In genomic region chrII:6835500-6835899, ce11 we compare ENCODE assay signal across 5 worm cellular contexts.
TF ChIP-seq lines count a peak whose summit lies in the region.

No protein-coding gene starts in this region.

TF ChIP-seq in whole organism, L1 larva, 84 proteins besides CTCF, POLR2A, EP300 and RAD21 (continues in another document):
- TF ChIP-seq aly-2 (tag; optimal IDR thresholded peaks at IDR 0.05; lab: Kevin White, UChicago) (no peak), fkh-8 (tag; optimal IDR thresholded peaks at IDR 0.05; lab: Kevin White, UChicago) (no peak), nhr-237 (tag; optimal IDR thresholded peaks at IDR 0.05; lab: Kevin White, UChicago) (no peak), nhr-90 (tag; optimal IDR thresholded peaks at IDR 0.05; lab: Kevin White, UChicago; ENCODE audit: poor library complexity) (no peak), nhr-28 (tag; optimal IDR thresholded peaks at IDR 0.05; lab: Kevin White, UChicago) (no peak), sptf-1 (tag; optimal IDR thresholded peaks at IDR 0.05; lab: Kevin White, UChicago) (no peak), zag-1 (tag; optimal IDR thresholded peaks at IDR 0.05; lab: Kevin White, UChicago) (no peak), lsy-2 (tag; optimal IDR thresholded peaks at IDR 0.05; lab: Kevin White, UChicago) (peak; percentile 3 to 67), nhr-47 (tag; optimal IDR thresholded peaks at IDR 0.05; lab: Kevin White, UChicago) (peak; percentile 2), hlh-4 (tag; optimal IDR thresholded peaks at IDR 0.05; lab: Kevin White, UChicago) (no peak), C16A3.4 (tag; optimal IDR thresholded peaks at IDR 0.05; lab: Kevin White, UChicago) (no peak), sox-4 (tag; optimal IDR thresholded peaks at IDR 0.05; lab: Kevin White, UChicago) (no peak), tlp-1 (tag; optimal IDR thresholded peaks at IDR 0.05; lab: Kevin White, UChicago) (no peak), xbp-1 (tag; optimal IDR thresholded peaks at IDR 0.05; lab: Kevin White, UChicago) (no peak), nhr-85 (tag; lab: Kevin White, UChicago) (peak; percentile 93), skn-1 (tag; optimal IDR thresholded peaks at IDR 0.05; lab: Kevin White, UChicago) (no peak), snu-23 (GFP tag; optimal IDR thresholded peaks at IDR 0.05; lab: Kevin White, UChicago) (peak; percentile 43), lin-35 (GFP tag; optimal IDR thresholded peaks at IDR 0.05; lab: Kevin White, UChicago) (peak in 1 of 2 experiments; percentile 22), C04F5.9 (tag; optimal IDR thresholded peaks at IDR 0.05; lab: Kevin White, UChicago) (no peak)

TF ChIP-seq in whole organism, L3 larva, 47 proteins besides CTCF, POLR2A, EP300 and RAD21 (continues in another document):
- TF ChIP-seq zag-1 (tag; optimal IDR thresholded peaks at IDR 0.05; lab: Kevin White, UChicago), result no peak
- peak; percentile 84 for TF ChIP-seq nhr-25 (tag; optimal IDR thresholded peaks at IDR 0.05; lab: Kevin White, UChicago)
- TF ChIP-seq ceh-82 (tag; optimal IDR thresholded peaks at IDR 0.05; lab: Kevin White, UChicago), result no peak
- TF ChIP-seq elt-2 (tag; optimal IDR thresholded peaks at IDR 0.05; lab: Kevin White, UChicago), result peak; percentile 23
- TF ChIP-seq elt-1 (tag; optimal IDR thresholded peaks at IDR 0.05; lab: Kevin White, UChicago), result peak; percentile 74
- peak; percentile 78 for TF ChIP-seq nhr-23 (tag; optimal IDR thresholded peaks at IDR 0.05; lab: Kevin White, UChicago)
- TF ChIP-seq eor-1 (tag; optimal IDR thresholded peaks at IDR 0.05; lab: Kevin White, UChicago), result no peak
- no peak for TF ChIP-seq nhr-28 (tag; optimal IDR thresholded peaks at IDR 0.05; lab: Kevin White, UChicago)
- TF ChIP-seq lin-39 (tag; optimal IDR thresholded peaks at IDR 0.05; lab: Kevin White, UChicago), result peak; percentile 35
- peak; percentile 72 for TF ChIP-seq unc-62 (GFP tag; optimal IDR thresholded peaks at IDR 0.05; lab: Kevin White, UChicago)
- TF ChIP-seq ceh-9 (tag; optimal IDR thresholded peaks at IDR 0.05; lab: Kevin White, UChicago), result no peak
- no peak for TF ChIP-seq daf-12 (tag; optimal IDR thresholded peaks at IDR 0.05; lab: Kevin White, UChicago)
- TF ChIP-seq aly-2 (tag; optimal IDR thresholded peaks at IDR 0.05; lab: Kevin White, UChicago), result no peak
- no peak for TF ChIP-seq pqm-1 (tag; optimal IDR thresholded peaks at IDR 0.05; lab: Kevin White, UChicago)
- TF ChIP-seq hmg-11 (tag; optimal IDR thresholded peaks at IDR 0.05; lab: Kevin White, UChicago), result no peak
- peak; percentile 85 for TF ChIP-seq egl-5 (tag; optimal IDR thresholded peaks at IDR 0.05; lab: Kevin White, UChicago)
- no peak for TF ChIP-seq elt-3 (tag; optimal IDR thresholded peaks at IDR 0.05; lab: Kevin White, UChicago)
- TF ChIP-seq lin-15B (tag; optimal IDR thresholded peaks at IDR 0.05; lab: Kevin White, UChicago), result no peak
- no peak for TF ChIP-seq nhr-77 (tag; optimal IDR thresholded peaks at IDR 0.05; lab: Kevin White, UChicago)
- TF ChIP-seq snpc-4 (tag; optimal IDR thresholded peaks at IDR 0.05; lab: Kevin White, UChicago), result peak; percentile 10

TF ChIP-seq in whole organism, early embryonic, 17 proteins besides CTCF, POLR2A, EP300 and RAD21:
- TF ChIP-seq flt-1 (GFP tag; IDR thresholded peaks at IDR 0.05; lab: Robert Waterston, UW) (0 out of 2 replicates have a peak, but pooled peaks have one; percentile 30), hnd-1 (tag; optimal IDR thresholded peaks at IDR 0.05; lab: Kevin White, UChicago) (no peak)

TF ChIP-seq in whole organism, midembryonic, 9 proteins besides CTCF, POLR2A, EP300 and RAD21:
- TF ChIP-seq med-1 (GFP tag; optimal IDR thresholded peaks at IDR 0.05; lab: Kevin White, UChicago; ENCODE audit: insufficient read depth) (peak; percentile 22), ztf-29 (GFP tag; IDR thresholded peaks at IDR 0.05; lab: Robert Waterston, UW) (no peak), flt-1 (GFP tag; IDR thresholded peaks at IDR 0.05; lab: Robert Waterston, UW) (peak; percentile 35; the same call in 1 of the 2 replicates)

TF ChIP-seq in whole organism, young adult, 124 proteins besides CTCF, POLR2A, EP300 and RAD21:
- no peak for TF ChIP-seq egl-44 (GFP tag; IDR thresholded peaks at IDR 0.05; lab: Robert Waterston, UW)
- TF ChIP-seq sptf-2 (GFP tag; optimal IDR thresholded peaks at IDR 0.05; lab: Kevin White, UChicago), result no peak
- peak; percentile 34 for TF ChIP-seq ceh-27 (GFP tag; optimal IDR thresholded peaks at IDR 0.05; lab: Kevin White, UChicago)
- no peak for TF ChIP-seq K12H6.12 (tag; optimal IDR thresholded peaks at IDR 0.05; lab: Kevin White, UChicago)
- TF ChIP-seq lin-35 (GFP tag; optimal IDR thresholded peaks at IDR 0.05; lab: Kevin White, UChicago), result peak in 1 of 3 experiments; percentile 1
- TF ChIP-seq hlh-12 (tag; optimal IDR thresholded peaks at IDR 0.05; lab: Kevin White, UChicago), result no peak
- TF ChIP-seq pbrm-1 (GFP tag; IDR thresholded peaks at IDR 0.05; lab: Robert Waterston, UW), result no peak
- no peak for TF ChIP-seq zfh-2 (GFP tag; conservative IDR thresholded peaks at IDR 0.05; lab: Robert Waterston, UW)
- TF ChIP-seq T07F8.4 (tag; optimal IDR thresholded peaks at IDR 0.05; lab: Kevin White, UChicago), result no peak
- TF ChIP-seq nhr-80 (tag; optimal IDR thresholded peaks at IDR 0.05; lab: Kevin White, UChicago), result peak; percentile 8
- TF ChIP-seq snpc-1.3 (tag; optimal IDR thresholded peaks at IDR 0.05; lab: Kevin White, UChicago; ENCODE audit: insufficient read depth), result no peak
- no peak for TF ChIP-seq nfyb-1 (GFP tag; IDR thresholded peaks at IDR 0.05; lab: Robert Waterston, UW)
- TF ChIP-seq hmg-1.2 (GFP tag; IDR thresholded peaks at IDR 0.05; lab: Robert Waterston, UW), result peak; percentile 44; the same call in 1 of the 2 replicates
- TF ChIP-seq Y79H2A.3 (GFP tag; conservative IDR thresholded peaks at IDR 0.05; lab: Robert Waterston, UW), result no peak
- TF ChIP-seq rec-8 (tag; optimal IDR thresholded peaks at IDR 0.05; lab: Kevin White, UChicago), result no peak
- no peak for TF ChIP-seq lin-26 (GFP tag; IDR thresholded peaks at IDR 0.05; lab: Robert Waterston, UW)
- TF ChIP-seq D2030.7 (GFP tag; IDR thresholded peaks at IDR 0.05; lab: Robert Waterston, UW), result no peak
- TF ChIP-seq akir-1 (GFP tag; optimal IDR thresholded peaks at IDR 0.05; lab: Kevin White, UChicago), result no peak
- no peak for TF ChIP-seq mel-28 (tag; optimal IDR thresholded peaks at IDR 0.05; lab: Kevin White, UChicago; ENCODE audit: borderline replicate concordance)
